Fruit fly (Drosophila melanogaster): ENCODE data around the gene per.

The per gene

dm6 chrX:2646022-2646761 lies 39.2 kb upstream of the per start (continued):
- TF ChIP-seq dmrt11E (tag; optimal IDR thresholded peaks at IDR 0.05): peak; percentile 92
- TF ChIP-seq kah (GFP tag; optimal IDR thresholded peaks at IDR 0.05): peak; percentile 92
- TF ChIP-seq hb (GFP tag; IDR thresholded peaks at IDR 0.05; ENCODE audit: partially characterized antibody): peak; percentile 60; the same call in 1 of the 3 replicates
- peak; percentile 46; the same call in 1 of the 2 replicates for TF ChIP-seq inv (GFP tag; IDR thresholded peaks at IDR 0.05; ENCODE audit: partially characterized antibody)
- TF ChIP-seq CG11456 (GFP tag; IDR thresholded peaks at IDR 0.05): peak; percentile 94
- TF ChIP-seq CG16863 (GFP tag; optimal IDR thresholded peaks at IDR 0.05): peak; percentile 97
- TF ChIP-seq CG8089 (GFP tag; optimal IDR thresholded peaks at IDR 0.05): peak; percentile 96
- no peak for TF ChIP-seq h (optimal IDR thresholded peaks at IDR 0.05)
- TF ChIP-seq CG11085 (GFP tag; IDR thresholded peaks at IDR 0.05): peak; percentile 82
- peak; percentile 87 for TF ChIP-seq CG3726 (GFP tag; IDR thresholded peaks at IDR 0.05)
- peak; percentile 96 for TF ChIP-seq CG11093 (GFP tag; IDR thresholded peaks at IDR 0.05)
- TF ChIP-seq HLHmδ (GFP tag; optimal IDR thresholded peaks at IDR 0.05): peak; percentile 65
- TF ChIP-seq Dad (GFP tag; optimal IDR thresholded peaks at IDR 0.05): peak; percentile 96
- TF ChIP-seq CG9876 (GFP tag; optimal IDR thresholded peaks at IDR 0.05): peak; percentile 90
- TF ChIP-seq D (optimal IDR thresholded peaks at IDR 0.05): no peak
- TF ChIP-seq D (GFP tag; optimal IDR thresholded peaks at IDR 0.05): peak; percentile 93
- peak; percentile 89 for TF ChIP-seq B-H1 (GFP tag; IDR thresholded peaks at IDR 0.05)
- TF ChIP-seq CG13775 (GFP tag; optimal IDR thresholded peaks at IDR 0.05): peak; percentile 95
- peak; percentile 90 for TF ChIP-seq ro (GFP tag; IDR thresholded peaks at IDR 0.05)
- peak; percentile 94 for TF ChIP-seq Aef1 (GFP tag; IDR thresholded peaks at IDR 0.05)
- TF ChIP-seq CG16813 (GFP tag; IDR thresholded peaks at IDR 0.05; ENCODE audit: partially characterized antibody): peak; percentile 29; the same call in 1 of the 3 replicates
- peak; percentile 82 for TF ChIP-seq Neu2 (GFP tag; optimal IDR thresholded peaks at IDR 0.05; ENCODE audit: borderline replicate concordance)
- TF ChIP-seq Abd-B (GFP tag; optimal IDR thresholded peaks at IDR 0.05): peak; percentile 94
- peak; percentile 92 for TF ChIP-seq CG4404 (GFP tag; IDR thresholded peaks at IDR 0.05)
- TF ChIP-seq CG5245 (GFP tag; optimal IDR thresholded peaks at IDR 0.05): peak; percentile 95
- TF ChIP-seq Pdp1 (GFP tag; optimal IDR thresholded peaks at IDR 0.05): peak; percentile 89 to 95
- peak; percentile 95 for TF ChIP-seq ERR (GFP tag; optimal IDR thresholded peaks at IDR 0.05)
- TF ChIP-seq luna (GFP tag; optimal IDR thresholded peaks at IDR 0.05): peak; percentile 90
- peak; percentile 89 for TF ChIP-seq CG10274 (GFP tag; optimal IDR thresholded peaks at IDR 0.05)
- peak; percentile 91 for TF ChIP-seq CG18476 (GFP tag; optimal IDR thresholded peaks at IDR 0.05)
- peak; percentile 97 for TF ChIP-seq gcm (GFP tag; optimal IDR thresholded peaks at IDR 0.05)
- peak; percentile 100 for TF ChIP-seq Adf1 (GFP tag; IDR thresholded peaks at IDR 0.05)

dm6 chrX:2647472-2647883 lies 37.9 kb upstream of the per start:
- peak; percentile 56 for TF ChIP-seq CG10147 (GFP tag; optimal IDR thresholded peaks at IDR 0.05)
- no peak for TF ChIP-seq C15 (GFP tag; IDR thresholded peaks at IDR 0.05)
- TF ChIP-seq Nf-YB (GFP tag; optimal IDR thresholded peaks at IDR 0.05): peak; percentile 22
- TF ChIP-seq pros (GFP tag; optimal IDR thresholded peaks at IDR 0.05): no peak
- TF ChIP-seq Scr (GFP tag; IDR thresholded peaks at IDR 0.05; ENCODE audit: partially characterized antibody): no peak
- TF ChIP-seq ci (GFP tag; IDR thresholded peaks at IDR 0.05): peak; percentile 57
- TF ChIP-seq Ssrp (tag; optimal IDR thresholded peaks at IDR 0.05): peak; percentile 58
- TF ChIP-seq CG4707 (GFP tag; optimal IDR thresholded peaks at IDR 0.05): no peak
- no peak for TF ChIP-seq exex (tag; optimal IDR thresholded peaks at IDR 0.05)
- peak; percentile 18 for TF ChIP-seq sqz (GFP tag; optimal IDR thresholded peaks at IDR 0.05)
- no peak for TF ChIP-seq CG16779 (GFP tag; IDR thresholded peaks at IDR 0.05)
- no peak for TF ChIP-seq CG9215 (GFP tag; IDR thresholded peaks at IDR 0.05)
- TF ChIP-seq ewg (GFP tag; optimal IDR thresholded peaks at IDR 0.05): peak; percentile 26
- no peak for TF ChIP-seq Ravus (GFP tag; IDR thresholded peaks at IDR 0.05)
- peak; percentile 44 for TF ChIP-seq Dad (GFP tag; optimal IDR thresholded peaks at IDR 0.05)
- TF ChIP-seq CG15514 (GFP tag; optimal IDR thresholded peaks at IDR 0.05): peak; percentile 40
- peak; percentile 60 for TF ChIP-seq ind (GFP tag; optimal IDR thresholded peaks at IDR 0.05)
- TF ChIP-seq al (GFP tag; IDR thresholded peaks at IDR 0.05): 0 out of 2 replicates have a peak, but pooled peaks have one; percentile 11
- TF ChIP-seq CG8290 (GFP tag; optimal IDR thresholded peaks at IDR 0.05): peak; percentile 3
- peak in 1 of 2 experiments; percentile 88 for TF ChIP-seq CG8290 (tag; optimal IDR thresholded peaks at IDR 0.05)

Measured in whole organism, embryonic.